Fruit fly (Drosophila melanogaster) whole organism, embryonic: ENCODE results near the gene CG31952.
A peak's percentile ranks its signal among the peaks of the same experiment; 100 is the strongest.

ENCODE experiments used
- B-H2 ChIP-seq: fragments of 200-800 bp; sonication (Bioruptor generic); optimal IDR thresholded peaks from 2 replicates; lab custom pipeline; 2018; ENCODE audit warnings: missing biosample characterization, mild to moderate bottlenecking, missing genetic modification characterization
- Blimp-1 ChIP-seq: fragments of 200-800 bp; sonication (Bioruptor generic); optimal IDR thresholded peaks from 3 replicates; lab custom pipeline; 2018; ENCODE audit warnings: missing biosample characterization, missing genetic modification characterization, mild to moderate bottlenecking, moderate library complexity, missing genetic modification reagents
- BtbVII ChIP-seq: fragments of 200-800 bp; sonication (Bioruptor generic); optimal IDR thresholded peaks from 3 replicates; lab custom pipeline; 2017; ENCODE audit warnings: missing biosample characterization, mild to moderate bottlenecking, missing genetic modification characterization
- CG14441 ChIP-seq: fragments of 200-800 bp; sonication (Bioruptor generic); IDR thresholded peaks from 2 replicates; pipeline ENCODE4 v1.3.6; 2022; ENCODE audit warnings: missing biosample characterization, missing genetic modification characterization
- CG1529 ChIP-seq: fragments of 200-800 bp; sonication (Bioruptor generic); optimal IDR thresholded peaks from 3 replicates; lab custom pipeline; 2018; ENCODE audit warnings: missing biosample characterization, missing genetic modification characterization
- CG15601 ChIP-seq: fragments of 200-800 bp; sonication (Bioruptor generic); optimal IDR thresholded peaks from 3 replicates; lab custom pipeline; 2019; ENCODE audit warnings: missing biosample characterization, mild to moderate bottlenecking, missing genetic modification characterization, moderate library complexity
- CG18262 ChIP-seq: fragments of 200-800 bp; optimal IDR thresholded peaks from 3 replicates; lab custom pipeline; 2019; ENCODE audit warnings: missing biosample characterization, mild to moderate bottlenecking, missing genetic modification characterization, moderate library complexity
- CG31441 ChIP-seq: fragments of 200-800 bp; sonication (Bioruptor generic); IDR thresholded peaks from 2 replicates; pipeline ENCODE4 v1.3.6; 2022; ENCODE audit warnings: missing biosample characterization, missing genetic modification characterization
- CG32772 ChIP-seq: fragments of 200-800 bp; sonication (Bioruptor generic); IDR thresholded peaks from 2 replicates; pipeline ENCODE4 v1.3.6; 2022; ENCODE audit warnings: missing biosample characterization, missing genetic modification characterization
- CG34422 ChIP-seq: fragments of 200-800 bp; sonication (Bioruptor generic); IDR thresholded peaks from 3 replicates; pipeline ENCODE4 v1.3.6; 2022; ENCODE audit warnings: missing biosample characterization, missing genetic modification characterization
- CG4328 ChIP-seq: fragments of 200-800 bp; sonication (Bioruptor generic); optimal IDR thresholded peaks from 3 replicates; lab custom pipeline; 2017; ENCODE audit warnings: missing biosample characterization, missing genetic modification reagents, missing genetic modification characterization
- CG5180 ChIP-seq: fragments of 200-800 bp; sonication (Bioruptor generic); optimal IDR thresholded peaks from 3 replicates; lab custom pipeline; 2017; ENCODE audit warnings: missing biosample characterization, missing genetic modification characterization, mild to moderate bottlenecking, moderate library complexity, missing genetic modification reagents
- CG6254 ChIP-seq: fragments of 200-800 bp; sonication (Bioruptor generic); optimal IDR thresholded peaks from 3 replicates; lab custom pipeline; 2017; ENCODE audit warnings: mild to moderate bottlenecking, missing biosample characterization, missing genetic modification reagents, missing genetic modification characterization
- CG7928 ChIP-seq: fragments of 200-800 bp; sonication (Bioruptor generic); optimal IDR thresholded peaks from 2 replicates; lab custom pipeline; 2017; ENCODE audit warnings: missing biosample characterization, mild to moderate bottlenecking, missing genetic modification characterization
- CG8089 ChIP-seq: fragments of 200-800 bp; sonication (Bioruptor generic); optimal IDR thresholded peaks from 3 replicates; lab custom pipeline; 2016; ENCODE audit warnings: missing biosample characterization, missing genetic modification characterization
- CG9215 ChIP-seq: fragments of 200-800 bp; sonication (Bioruptor generic); IDR thresholded peaks from 2 replicates; pipeline ENCODE4 v1.3.6; 2022; ENCODE audit warnings: missing biosample characterization, missing genetic modification characterization
- CG9437 ChIP-seq: fragments of 200-800 bp; sonication (Bioruptor generic); optimal IDR thresholded peaks from 2 replicates; lab custom pipeline; 2018; ENCODE audit warnings: missing biosample characterization, mild to moderate bottlenecking, missing genetic modification characterization
- Chrac-16 ChIP-seq: fragments of 200-800 bp; sonication (Bioruptor generic); optimal IDR thresholded peaks from 3 replicates; lab custom pipeline; 2016; ENCODE audit warnings: missing biosample characterization, missing genetic modification characterization
- Deaf1 ChIP-seq: fragments of 200-800 bp; optimal IDR thresholded peaks from 3 replicates; lab custom pipeline; 2019; ENCODE audit warnings: missing biosample characterization, mild to moderate bottlenecking, missing genetic modification characterization, moderate library complexity
- Drgx ChIP-seq: fragments of 200-800 bp; sonication (Bioruptor generic); IDR thresholded peaks from 2 replicates; pipeline ENCODE4 v1.3.6; 2022; ENCODE audit warnings: missing biosample characterization, missing genetic modification characterization
- Ets65A ChIP-seq: fragments of 200-800 bp; sonication (Bioruptor generic); peaks from one replicate; lab custom pipeline; 2016; ENCODE audit warnings: missing biosample characterization, missing genetic modification characterization
- Med ChIP-seq: fragments of 200-800 bp; sonication (Bioruptor generic); peaks from one replicate; lab custom pipeline; 2016; ENCODE audit warnings: missing biosample characterization, missing genetic modification characterization, mild to moderate bottlenecking, inconsistent platforms, moderate library complexity
- Myb ChIP-seq: fragments of 200-800 bp; sonication (Bioruptor generic); optimal IDR thresholded peaks from 2 replicates; lab custom pipeline; 2016; ENCODE audit warnings: missing biosample characterization, missing genetic modification characterization
- Ravus ChIP-seq: fragments of 200-800 bp; sonication (Bioruptor generic); IDR thresholded peaks from 2 replicates; pipeline ENCODE4 v1.3.6; 2022; ENCODE audit warnings: missing biosample characterization, missing genetic modification characterization
- Sox102F ChIP-seq: fragments of 200-800 bp; sonication (Bioruptor generic); optimal IDR thresholded peaks from 2 replicates; lab custom pipeline; 2018; ENCODE audit warnings: missing biosample characterization, mild to moderate bottlenecking, missing genetic modification characterization, moderate library complexity
- Stat92E ChIP-seq, 3 experiments: fragments of >200 bp in 2 of 3; fragments of 200-800 bp in 1 of 3; sonication (Bioruptor generic) in 1 of 3; optimal IDR thresholded peaks; 2 replicates each; lab custom pipeline; 2017 to 2019; ENCODE audit warnings: missing biosample characterization in 3 of 3, missing genetic modification characterization in 3 of 3, mild to moderate bottlenecking in 1 of 3, moderate library complexity in 1 of 3
- TFAM ChIP-seq: fragments of 200-800 bp; sonication (Bioruptor generic); optimal IDR thresholded peaks from 2 replicates; lab custom pipeline; 2017; ENCODE audit warnings: missing biosample characterization, missing genetic modification characterization, inconsistent platforms
- Xrp1 ChIP-seq: fragments of 200-800 bp; sonication (Bioruptor generic); IDR thresholded peaks from 2 replicates; pipeline ENCODE4 v1.3.6; 2022; ENCODE audit warnings: missing biosample characterization, missing genetic modification characterization
- al ChIP-seq: fragments of 200-800 bp; sonication (Bioruptor generic); IDR thresholded peaks from 2 replicates; pipeline ENCODE4 v1.3.6; 2022; ENCODE audit warnings: missing biosample characterization, missing genetic modification characterization
- aop ChIP-seq: fragments of 200-800 bp; sonication (Bioruptor generic); IDR thresholded peaks from 2 replicates; pipeline ENCODE4 v1.3.6; 2022; ENCODE audit warnings: missing biosample characterization, missing genetic modification characterization
- ara ChIP-seq: fragments of 200-800 bp; sonication (Bioruptor generic); IDR thresholded peaks from 2 replicates; pipeline ENCODE4 v1.3.6; 2022; ENCODE audit warnings: missing biosample characterization, missing genetic modification characterization
- chinmo ChIP-seq: fragments of 200-800 bp; sonication (Bioruptor generic); IDR thresholded peaks from 4 replicates; pipeline ENCODE4 v1.3.6; 2022; ENCODE audit warnings: missing biosample characterization, missing genetic modification characterization; ENCODE audit not compliant: partially characterized antibody
- cwo ChIP-seq: fragments of 200-800 bp; sonication (Bioruptor generic); optimal IDR thresholded peaks from 3 replicates; lab custom pipeline; 2017; ENCODE audit warnings: missing biosample characterization, missing genetic modification characterization, mild to moderate bottlenecking, moderate library complexity, missing genetic modification reagents
- danr ChIP-seq: fragments of 200-800 bp; sonication (Bioruptor generic); IDR thresholded peaks from 2 replicates; pipeline ENCODE4 v1.3.6; 2022; ENCODE audit warnings: missing biosample characterization, missing genetic modification characterization
- dpn ChIP-seq, 2 experiments: fragments of 200-800 bp; sonication (Bioruptor generic); optimal IDR thresholded peaks; 3 replicates each; lab custom pipeline; 2016; ENCODE audit warnings: missing biosample characterization in 2 of 2, missing genetic modification characterization in 2 of 2
- hbn ChIP-seq: fragments of 200-800 bp; sonication (Bioruptor generic); IDR thresholded peaks from 2 replicates; pipeline ENCODE4 v1.3.6; 2022; ENCODE audit warnings: missing biosample characterization, missing genetic modification characterization; ENCODE audit not compliant: partially characterized antibody
- sens-2 ChIP-seq: fragments of 200-800 bp; sonication (Bioruptor generic); IDR thresholded peaks from 2 replicates; pipeline ENCODE4 v1.3.6; 2022; ENCODE audit warnings: missing biosample characterization, missing genetic modification characterization
- slbo ChIP-seq: fragments of 200-800 bp; sonication (Bioruptor generic); IDR thresholded peaks from 2 replicates; pipeline ENCODE4 v1.3.6; 2022; ENCODE audit warnings: missing biosample characterization, missing genetic modification characterization
- slou ChIP-seq: fragments of 200-800 bp; sonication (Bioruptor generic); optimal IDR thresholded peaks from 3 replicates; lab custom pipeline; 2016; ENCODE audit warnings: missing biosample characterization, missing genetic modification characterization
- sqz ChIP-seq: fragments of 200-800 bp; sonication (Bioruptor generic); optimal IDR thresholded peaks from 3 replicates; lab custom pipeline; 2018; ENCODE audit warnings: missing biosample characterization, mild to moderate bottlenecking, missing genetic modification characterization
- sr ChIP-seq: fragments of 200-800 bp; sonication (Bioruptor generic); IDR thresholded peaks from 3 replicates; pipeline ENCODE4 v1.3.6; 2022; ENCODE audit warnings: missing biosample characterization, missing genetic modification characterization
- tna ChIP-seq: fragments of 200-800 bp; sonication (Bioruptor generic); IDR thresholded peaks from 2 replicates; pipeline ENCODE4 v1.3.6; 2022; ENCODE audit warnings: missing biosample characterization, missing genetic modification characterization; ENCODE audit not compliant: partially characterized antibody
- wek ChIP-seq: fragments of 200-800 bp; sonication (Bioruptor generic); optimal IDR thresholded peaks from 3 replicates; lab custom pipeline; 2018; ENCODE audit warnings: missing biosample characterization, mild to moderate bottlenecking, missing genetic modification characterization, moderate library complexity
- zen ChIP-seq: fragments of 200-800 bp; sonication (Bioruptor generic); optimal IDR thresholded peaks from 3 replicates; lab custom pipeline; 2018; ENCODE audit warnings: missing biosample characterization, mild to moderate bottlenecking, missing genetic modification characterization, moderate library complexity
- zen2 ChIP-seq: fragments of 200-800 bp; sonication (Bioruptor generic); IDR thresholded peaks from 3 replicates; pipeline ENCODE4 v1.3.6; 2022; ENCODE audit warnings: missing biosample characterization, missing genetic modification characterization; ENCODE audit not compliant: partially characterized antibody
- zfh2 ChIP-seq: fragments of 200-800 bp; sonication (Bioruptor generic); optimal IDR thresholded peaks from 2 replicates; lab custom pipeline; 2016; ENCODE audit warnings: missing biosample characterization, missing genetic modification characterization

The CG31952 gene

dm6 chr2L:3426669-3427232, 10.3 kb downstream of the CG31952 start, which contains the start of gene Pgant2 (continued):
- TF ChIP-seq ara (GFP tag; lab: Robert Waterston, UW) (no peak), sr (GFP tag; lab: Robert Waterston, UW) (no peak), BtbVII (no peak), Xrp1 (GFP tag; lab: Robert Waterston, UW) (no peak), Ets65A (GFP tag; lab: Kevin White, UChicago) (peak; percentile 31), sqz (GFP tag; lab: Kevin White, UChicago) (peak; percentile 85), CG32772 (peak; percentile 30; the same call in 1 of the 2 replicates), CG8089 (GFP tag; lab: Kevin White, UChicago) (no peak), zen2 (GFP tag; lab: Robert Waterston, UW) (0 out of 3 replicates have a peak, but pooled peaks have one; percentile 16), Ravus (GFP tag; lab: Robert Waterston, UW) (no peak)

dm6 chr2L:3428419-3429097, 12.1 kb downstream of the CG31952 start:
- TF ChIP-seq aop (GFP tag; lab: Robert Waterston, UW) (no peak), Blimp-1 (GFP tag; lab: Kevin White, UChicago) (peak; percentile 79), CG31441 (0 out of 2 replicates have a peak, but pooled peaks have one; percentile 15), Drgx (GFP tag; lab: Robert Waterston, UW) (peak; percentile 59), wek (GFP tag; lab: Kevin White, UChicago) (no peak), Sox102F (GFP tag; lab: Kevin White, UChicago) (peak; percentile 6), Deaf1 (tag; lab: Kevin White, UChicago) (peak; percentile 52), slou (GFP tag; lab: Kevin White, UChicago) (no peak), zen (tag; lab: Kevin White, UChicago) (no peak), Med (no peak), CG15601 (tag; lab: Kevin White, UChicago) (no peak), danr (GFP tag; lab: Robert Waterston, UW) (no peak), CG4328 (GFP tag; lab: Kevin White, UChicago) (no peak), CG18262 (tag; lab: Kevin White, UChicago) (no peak), CG5180 (GFP tag; lab: Kevin White, UChicago) (peak; percentile 39)

dm6 chr2L:3435086-3435485, 18.6 kb downstream of the CG31952 start:
- TF ChIP-seq dpn (GFP tag; optimal IDR thresholded peaks at IDR 0.05; lab: Kevin White, UChicago) (peak; percentile 6 to 18), CG1529 (GFP tag; lab: Kevin White, UChicago) (no peak), Myb (no peak), chinmo (GFP tag; lab: Robert Waterston, UW) (no peak), TFAM (GFP tag; lab: Kevin White, UChicago) (no peak), tna (GFP tag; lab: Robert Waterston, UW) (no peak), sens-2 (GFP tag; lab: Robert Waterston, UW) (peak; percentile 44; the same call in 1 of the 2 replicates), slbo (peak; percentile 52), B-H2 (no peak), CG6254 (GFP tag; lab: Kevin White, UChicago) (peak; percentile 39), Stat92E (GFP tag; optimal IDR thresholded peaks at IDR 0.05; lab: Kevin White, UChicago) (no peak), CG7928 (no peak), CG9437 (GFP tag; lab: Kevin White, UChicago) (no peak), hbn (GFP tag; lab: Robert Waterston, UW) (no peak), Chrac-16 (peak; percentile 26), zfh2 (no peak), cwo (GFP tag; lab: Kevin White, UChicago) (no peak), al (no peak), CG34422 (GFP tag; lab: Robert Waterston, UW) (peak; percentile 33; the same call in 2 of the 3 replicates), CG9215 (GFP tag; lab: Robert Waterston, UW) (peak; percentile 41; the same call in 1 of the 2 replicates), CG14441 (GFP tag; lab: Robert Waterston, UW) (0 out of 2 replicates have a peak, but pooled peaks have one; percentile 29)
